Worm (Caenorhabditis elegans): ENCODE results near the gene eol-1.

ce11 chrV:13958247-13958646 is 22.5 kb downstream of the eol-1 start, which contains the start of gene R10D12.10:
- TF ChIP-seq nhr-11 (tag; optimal IDR thresholded peaks at IDR 0.05) (no peak), lin-39 (tag; optimal IDR thresholded peaks at IDR 0.05) (no peak), sma-9 (GFP tag; optimal IDR thresholded peaks at IDR 0.05) (no peak), sma-9 (tag; optimal IDR thresholded peaks at IDR 0.05) (no peak), unc-62 (GFP tag; optimal IDR thresholded peaks at IDR 0.05) (no peak), elt-3 (tag; optimal IDR thresholded peaks at IDR 0.05) (no peak)

Data from whole organism, L2 larva.